Worm (Caenorhabditis elegans): Measurements from ENCODE around the gene frpr-1.

Gene frpr-1

DNA sequence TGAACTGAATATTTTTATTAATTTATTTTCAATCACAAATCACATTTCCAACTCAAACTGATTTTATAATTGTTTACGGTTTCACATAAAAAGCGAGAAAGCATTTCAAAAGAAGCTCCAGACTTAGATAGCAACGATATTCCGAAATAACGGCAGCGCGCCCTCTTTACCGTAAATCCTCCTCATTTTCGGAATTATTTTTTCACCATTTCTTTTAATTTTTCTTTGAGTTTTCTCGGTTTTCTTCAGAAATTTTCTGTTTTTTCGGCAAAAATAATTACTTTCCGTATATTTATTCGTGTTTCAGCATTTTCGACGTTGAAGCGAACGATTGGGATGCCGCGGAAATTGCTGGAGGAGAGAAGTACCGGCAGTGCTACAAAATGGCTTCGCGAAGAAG, 18.0 kb upstream of the frpr-1 start, which contains the start of gene C02B8.1:
Gene C02B8.1, plus strand, starts transcription at position 301 of the 400 bp plus-strand sequence.
- no peak for TF ChIP-seq lin-40 (tag; optimal IDR thresholded peaks at IDR 0.05)
- TF ChIP-seq ets-4 (GFP tag; optimal IDR thresholded peaks at IDR 0.05): no peak
- no peak for TF ChIP-seq zfh-2 (GFP tag; conservative IDR thresholded peaks at IDR 0.05)
- TF ChIP-seq ceh-100 (GFP tag; IDR thresholded peaks at IDR 0.05): no peak
- TF ChIP-seq him-1 (tag; optimal IDR thresholded peaks at IDR 0.05): no peak
- TF ChIP-seq nhr-27 (tag; optimal IDR thresholded peaks at IDR 0.05): no peak
- TF ChIP-seq ztf-6 (GFP tag; IDR thresholded peaks at IDR 0.05): no peak
- TF ChIP-seq mxl-1 (tag; optimal IDR thresholded peaks at IDR 0.05): no peak
- no peak for TF ChIP-seq rpc-1 (optimal IDR thresholded peaks at IDR 0.05)
- no peak for TF ChIP-seq rpc-1 (tag; optimal IDR thresholded peaks at IDR 0.05)
- no peak for TF ChIP-seq rcor-1 (GFP tag; IDR thresholded peaks at IDR 0.05)
- TF ChIP-seq nfyb-1 (GFP tag; IDR thresholded peaks at IDR 0.05): no peak
- TF ChIP-seq F52B5.7 (tag; optimal IDR thresholded peaks at IDR 0.05): no peak
- no peak for TF ChIP-seq somi-1 (GFP tag; optimal IDR thresholded peaks at IDR 0.05)
- no peak for TF ChIP-seq cebp-1 (GFP tag; IDR thresholded peaks at IDR 0.05)
- no peak for TF ChIP-seq cebp-1 (tag; optimal IDR thresholded peaks at IDR 0.05)

DNA sequence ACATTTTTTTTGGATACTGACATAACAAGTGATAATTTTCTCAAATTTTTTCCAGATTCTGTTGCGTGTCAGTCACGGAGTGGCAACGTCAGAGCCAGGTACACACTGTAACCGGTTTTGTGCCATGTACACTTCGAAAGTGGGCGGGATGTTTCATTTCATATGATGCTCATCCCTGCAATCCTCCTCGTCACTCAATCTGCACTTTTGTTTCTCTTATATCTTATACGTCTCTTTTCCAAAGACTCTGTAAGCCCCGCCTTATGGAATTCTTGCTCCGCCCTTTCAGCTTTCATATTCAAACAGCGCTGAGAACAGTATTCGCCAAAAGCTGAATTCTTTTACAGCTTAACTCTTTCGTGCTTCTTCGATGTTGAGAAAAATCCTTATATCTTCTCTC, 9.7 kb upstream of the frpr-1 start, which contains the start of gene C02B8.3:
Gene C02B8.3, plus strand, starts transcription at position 301 of the 400 bp plus-strand sequence.
- TF ChIP-seq zfh-2 (GFP tag; conservative IDR thresholded peaks at IDR 0.05) (no peak), cebp-1 (GFP tag; IDR thresholded peaks at IDR 0.05) (no peak), cebp-1 (tag; optimal IDR thresholded peaks at IDR 0.05) (no peak), ztf-25 (GFP tag; IDR thresholded peaks at IDR 0.05) (no peak), sea-2 (GFP tag; IDR thresholded peaks at IDR 0.05) (no peak), lag-1 (GFP tag; IDR thresholded peaks at IDR 0.05) (no peak), egrh-3 (GFP tag; IDR thresholded peaks at IDR 0.05) (no peak), attf-6 (GFP tag; IDR thresholded peaks at IDR 0.05) (no peak), sptf-2 (GFP tag; optimal IDR thresholded peaks at IDR 0.05) (no peak)

DNA sequence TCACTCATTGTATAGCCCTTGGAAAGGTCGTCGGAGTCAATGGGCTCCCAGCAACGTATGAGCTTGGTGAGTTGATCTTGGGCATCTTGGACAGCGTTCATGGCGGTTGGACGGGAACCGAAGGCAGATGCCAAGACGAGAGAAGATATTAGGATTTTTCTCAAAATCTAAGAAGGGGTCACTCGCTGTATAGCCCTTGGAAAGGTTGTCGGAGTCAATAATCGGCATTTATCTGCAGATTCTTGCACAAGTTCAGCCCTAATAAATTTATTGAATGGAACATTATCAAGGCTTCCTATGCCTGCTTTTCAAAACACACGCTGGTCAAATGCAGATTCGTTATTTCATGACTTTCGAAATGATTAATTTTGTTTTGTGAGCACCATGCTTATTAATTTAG, 8.3 kb upstream of the frpr-1 start, which contains the start of gene C02B8.7:
Gene C02B8.7, minus strand, starts transcription at position 101 of the 400 bp plus-strand sequence.
- TF ChIP-seq cebp-2 (GFP tag; IDR thresholded peaks at IDR 0.05): 0 out of 2 replicates have a peak, but pooled peaks have one; percentile 16
- TF ChIP-seq attf-5 (GFP tag; optimal IDR thresholded peaks at IDR 0.05): no peak
- no peak for TF ChIP-seq ama-1 (optimal IDR thresholded peaks at IDR 0.05)
- no peak for TF ChIP-seq ama-1 (GFP tag; optimal IDR thresholded peaks at IDR 0.05)
- 0 out of 2 replicates have a peak, but pooled peaks have one; percentile 35 for TF ChIP-seq ceh-58 (GFP tag; IDR thresholded peaks at IDR 0.05)
- TF ChIP-seq let-526 (GFP tag; IDR thresholded peaks at IDR 0.05): no peak

DNA sequence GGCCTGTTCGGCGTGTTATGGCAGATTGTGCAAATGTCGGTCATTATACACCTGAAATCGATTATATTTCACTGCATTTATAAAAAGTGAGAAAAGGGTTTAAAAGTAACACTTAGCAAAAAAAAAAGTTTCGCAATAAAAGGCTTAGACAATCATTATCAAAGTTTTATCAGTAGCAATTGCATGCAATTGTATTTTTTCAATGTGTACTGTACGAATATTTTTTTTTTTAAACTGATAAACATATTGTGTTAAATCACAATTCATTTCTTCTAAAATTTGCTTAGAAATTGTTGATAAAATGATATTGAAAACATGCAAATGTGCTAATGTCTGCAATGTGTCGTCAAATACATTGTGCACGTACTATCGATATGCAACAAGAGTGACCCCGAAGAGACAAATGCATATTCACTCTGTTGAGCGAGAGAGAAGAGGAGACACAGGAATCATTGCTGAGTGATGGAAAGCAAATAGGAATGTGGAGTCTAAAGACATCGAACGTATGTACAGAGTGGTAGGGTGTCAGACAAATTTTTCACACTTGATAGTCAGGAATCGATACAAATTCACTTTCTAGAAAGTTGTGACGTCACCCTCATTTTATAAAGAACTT, 6.9 kb upstream of the frpr-1 start, which contains the start of gene C02B8.6:
Gene C02B8.6, minus strand, starts transcription at position 51 of the 616 bp plus-strand sequence.
- TF ChIP-seq dpff-1 (tag; optimal IDR thresholded peaks at IDR 0.05): no peak
- no peak for TF ChIP-seq madf-3 (GFP tag; IDR thresholded peaks at IDR 0.05)
- TF ChIP-seq lin-26 (GFP tag; IDR thresholded peaks at IDR 0.05): no peak
- no peak for TF ChIP-seq hlh-26 (GFP tag; conservative IDR thresholded peaks at IDR 0.05)
- TF ChIP-seq nhr-80 (tag; optimal IDR thresholded peaks at IDR 0.05): peak; percentile 72
- TF ChIP-seq F23B12.7 (tag; optimal IDR thresholded peaks at IDR 0.05; ENCODE audit: insufficient read depth): peak; percentile 46
- no peak for TF ChIP-seq attf-3 (GFP tag; conservative IDR thresholded peaks at IDR 0.05)
- 0 out of 2 replicates have a peak, but pooled peaks have one; percentile 10 for TF ChIP-seq hmg-1.2 (GFP tag; IDR thresholded peaks at IDR 0.05)
- TF ChIP-seq xnd-1 (tag; optimal IDR thresholded peaks at IDR 0.05): no peak
- TF ChIP-seq ccch-3 (GFP tag; optimal IDR thresholded peaks at IDR 0.05): no peak
- TF ChIP-seq dox-1 (GFP tag; IDR thresholded peaks at IDR 0.05): peak; percentile 53; the same call in 1 of the 2 replicates
- TF ChIP-seq hmg-20 (GFP tag; IDR thresholded peaks at IDR 0.05): no peak
- TF ChIP-seq attf-5 (GFP tag; optimal IDR thresholded peaks at IDR 0.05): peak; percentile 9
